Worm (Caenorhabditis elegans) whole organism, young adult: ENCODE data around the gene Y50D4C.6.

ENCODE experiments used
- F57A8.1 ChIP-seq: fragments of 200-800 bp; sonication (Bioruptor generic); optimal IDR thresholded peaks from 2 replicates; lab custom pipeline; 2018; ENCODE audit warnings: mild to moderate bottlenecking, missing genetic modification characterization, moderate library complexity, missing compliant biosample characterization
- Y95B8A.8 ChIP-seq: fragments of 200-800 bp; sonication (Bioruptor generic); IDR thresholded peaks from 2 replicates; pipeline ENCODE4 v1.3.6; 2022; ENCODE audit warnings: missing genetic modification reagents, missing genetic modification characterization, missing compliant biosample characterization
- attf-6 ChIP-seq: fragments of 200-800 bp; sonication (Bioruptor generic); IDR thresholded peaks from 2 replicates; pipeline ENCODE4 v1.3.6; 2022; ENCODE audit warnings: missing genetic modification reagents, missing genetic modification characterization, missing compliant biosample characterization
- cebp-1 ChIP-seq, 2 experiments: fragments of 200-800 bp in 1 of 2; sonication (Bioruptor generic) in 1 of 2; sonication (generic microtip) in 1 of 2; IDR thresholded peaks in 1 of 2; optimal IDR thresholded peaks in 1 of 2; 2 replicates each; pipeline versions ENCODE4 v1.3.6 to Lab custom; 2017 to 2022; ENCODE audit warnings: missing compliant biosample characterization in 2 of 2, missing genetic modification characterization in 2 of 2, mild to moderate bottlenecking in 1 of 2, missing genetic modification reagents in 1 of 2, moderate library complexity in 1 of 2
- ceh-40 ChIP-seq: fragments of 200-800 bp; sonication (Bioruptor generic); IDR thresholded peaks from 2 replicates; pipeline ENCODE4 v1.3.6; 2022; ENCODE audit warnings: missing genetic modification characterization, missing compliant biosample characterization
- hmg-1.2 ChIP-seq: fragments of 200-800 bp; sonication (Bioruptor generic); IDR thresholded peaks from 2 replicates; pipeline ENCODE4 v1.3.6; 2022; ENCODE audit warnings: missing genetic modification reagents, missing genetic modification characterization, missing compliant biosample characterization
- hsf-1 ChIP-seq: fragments of 200-800 bp; sonication (Bioruptor generic); IDR thresholded peaks from 2 replicates; pipeline ENCODE4 v1.3.6; 2022; ENCODE audit warnings: missing genetic modification reagents, missing genetic modification characterization, missing compliant biosample characterization
- let-607 ChIP-seq, 2 experiments: fragments of 200-800 bp in 1 of 2; sonication (Bioruptor generic) in 1 of 2; sonication (generic microtip) in 1 of 2; optimal IDR thresholded peaks; 2 replicates each; lab custom pipeline; 2016 to 2018; ENCODE audit warnings: mild to moderate bottlenecking in 2 of 2, missing compliant biosample characterization in 2 of 2, missing genetic modification characterization in 2 of 2, moderate library complexity in 2 of 2, missing genotype in 1 of 2
- lsl-1 ChIP-seq: fragments of 200-800 bp; sonication (Bioruptor generic); optimal IDR thresholded peaks from 2 replicates; lab custom pipeline; 2018; ENCODE audit warnings: mild to moderate bottlenecking, missing genetic modification characterization, moderate library complexity, missing compliant biosample characterization
- mxl-1 ChIP-seq: sonication (generic microtip); optimal IDR thresholded peaks from 2 replicates; lab custom pipeline; 2016; ENCODE audit warnings: missing genetic modification characterization, missing compliant biosample characterization
- nhr-120 ChIP-seq: fragments of 200-800 bp; sonication (Bioruptor generic); IDR thresholded peaks from 2 replicates; pipeline ENCODE4 v1.3.6; 2022; ENCODE audit warnings: missing genetic modification characterization, missing compliant biosample characterization
- sea-2 ChIP-seq: fragments of 200-800 bp; sonication (Bioruptor generic); IDR thresholded peaks from 2 replicates; pipeline ENCODE4 v1.3.6; 2022; ENCODE audit warnings: missing genetic modification characterization, missing compliant biosample characterization
- ztf-22 ChIP-seq: fragments of 200-800 bp; sonication (Bioruptor generic); optimal IDR thresholded peaks from 2 replicates; lab custom pipeline; 2018; ENCODE audit warnings: mild to moderate bottlenecking, missing genetic modification characterization, moderate library complexity, missing compliant biosample characterization

DNA sequence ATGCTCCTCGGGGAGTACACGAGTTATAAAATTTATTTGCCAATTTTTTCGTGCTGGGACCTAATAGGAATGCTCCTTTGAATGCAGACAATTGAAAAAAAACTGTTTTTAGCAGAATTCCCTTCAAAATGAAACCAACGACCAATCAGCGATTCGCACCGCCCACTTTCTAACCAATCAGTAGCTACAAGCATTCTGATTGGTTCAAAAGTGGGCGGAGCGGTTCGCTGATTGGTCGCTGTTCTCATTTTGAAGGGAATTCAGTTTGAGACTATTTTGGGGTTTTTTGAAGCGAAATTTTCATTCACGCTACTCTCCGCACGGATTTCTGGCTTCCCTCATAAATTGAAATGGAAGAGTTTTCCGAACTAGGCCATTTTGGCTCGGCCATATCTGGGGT lies 33.5 kb upstream of the Y50D4C.6 start:
- TF ChIP-seq mxl-1 (tag; lab: Kevin White, UChicago): no peak
- no peak for TF ChIP-seq hmg-1.2 (GFP tag; lab: Robert Waterston, UW)
- TF ChIP-seq Y95B8A.8: no peak
- no peak for TF ChIP-seq sea-2 (GFP tag; lab: Robert Waterston, UW)
- no peak for TF ChIP-seq ztf-22
- TF ChIP-seq hsf-1 (GFP tag; lab: Robert Waterston, UW): no peak
- TF ChIP-seq let-607 (tag; optimal IDR thresholded peaks at IDR 0.05; lab: Kevin White, UChicago): no peak
- no peak for TF ChIP-seq attf-6
- TF ChIP-seq lsl-1 (GFP tag; lab: Kevin White, UChicago): no peak
- no peak for TF ChIP-seq nhr-120 (GFP tag; lab: Robert Waterston, UW)
- TF ChIP-seq ceh-40 (GFP tag; lab: Robert Waterston, UW): no peak
- no peak for TF ChIP-seq cebp-1 (GFP tag; IDR thresholded peaks at IDR 0.05; lab: Robert Waterston, UW)
- TF ChIP-seq cebp-1 (tag; optimal IDR thresholded peaks at IDR 0.05; lab: Kevin White, UChicago): no peak
- TF ChIP-seq F57A8.1: no peak
